Worm (Caenorhabditis elegans) whole organism, mixed stage, embryonic: Measurements from ENCODE around the gene lin-31.

ENCODE experiments used
- lin-13 ChIP-seq: fragments of 150-350 bp; optimal IDR thresholded peaks from 2 replicates; lab custom pipeline; 2014; ENCODE audit warnings: missing biosample characterization, missing genetic modification characterization
- nhr-12 ChIP-seq: fragments of 150-350 bp; optimal IDR thresholded peaks from 2 replicates; lab custom pipeline; 2014; ENCODE audit warnings: missing biosample characterization, missing genetic modification characterization
- nhr-237 ChIP-seq: fragments of 150-350 bp; optimal IDR thresholded peaks from 2 replicates; lab custom pipeline; 2014; ENCODE audit warnings: missing biosample characterization, missing genetic modification characterization

DNA sequence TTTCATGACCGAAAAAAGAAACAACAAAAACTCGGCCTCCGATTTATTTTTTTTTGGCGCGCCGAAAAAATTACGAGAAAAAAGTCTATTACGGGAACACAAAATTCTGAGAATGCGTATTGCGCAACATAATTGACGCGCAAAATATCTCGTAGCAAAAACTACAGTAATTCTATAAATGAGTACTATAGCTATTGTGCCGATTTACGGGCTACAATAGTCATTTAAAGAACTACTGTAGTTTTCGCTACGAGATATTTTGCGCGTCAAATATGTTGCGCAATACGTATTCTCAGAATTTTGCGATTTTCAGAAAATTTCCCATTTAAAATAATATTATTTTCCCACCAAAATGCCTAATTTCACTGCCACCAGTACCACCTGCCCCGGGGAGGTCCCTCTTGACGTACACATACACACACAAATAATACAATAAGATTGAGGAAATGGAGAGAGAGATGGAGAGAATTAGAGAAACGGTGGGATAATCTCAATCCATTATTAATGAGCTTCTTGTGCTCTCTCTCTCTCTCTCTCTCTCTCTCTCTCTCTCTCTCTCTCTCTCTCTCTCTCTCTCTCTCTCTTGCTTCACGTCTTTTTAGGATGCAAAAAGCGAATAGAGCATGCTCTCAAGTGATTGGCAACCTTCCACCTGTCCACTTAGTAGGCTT lies 22.8 kb upstream of the lin-31 start:
- TF ChIP-seq nhr-12 (tag; lab: Kevin White, UChicago) (no peak), lin-13 (no peak), nhr-237 (tag; lab: Kevin White, UChicago) (no peak)
